Fruit fly (Drosophila melanogaster): ENCODE results near the gene CheB38a.

Gene CheB38a

DNA sequence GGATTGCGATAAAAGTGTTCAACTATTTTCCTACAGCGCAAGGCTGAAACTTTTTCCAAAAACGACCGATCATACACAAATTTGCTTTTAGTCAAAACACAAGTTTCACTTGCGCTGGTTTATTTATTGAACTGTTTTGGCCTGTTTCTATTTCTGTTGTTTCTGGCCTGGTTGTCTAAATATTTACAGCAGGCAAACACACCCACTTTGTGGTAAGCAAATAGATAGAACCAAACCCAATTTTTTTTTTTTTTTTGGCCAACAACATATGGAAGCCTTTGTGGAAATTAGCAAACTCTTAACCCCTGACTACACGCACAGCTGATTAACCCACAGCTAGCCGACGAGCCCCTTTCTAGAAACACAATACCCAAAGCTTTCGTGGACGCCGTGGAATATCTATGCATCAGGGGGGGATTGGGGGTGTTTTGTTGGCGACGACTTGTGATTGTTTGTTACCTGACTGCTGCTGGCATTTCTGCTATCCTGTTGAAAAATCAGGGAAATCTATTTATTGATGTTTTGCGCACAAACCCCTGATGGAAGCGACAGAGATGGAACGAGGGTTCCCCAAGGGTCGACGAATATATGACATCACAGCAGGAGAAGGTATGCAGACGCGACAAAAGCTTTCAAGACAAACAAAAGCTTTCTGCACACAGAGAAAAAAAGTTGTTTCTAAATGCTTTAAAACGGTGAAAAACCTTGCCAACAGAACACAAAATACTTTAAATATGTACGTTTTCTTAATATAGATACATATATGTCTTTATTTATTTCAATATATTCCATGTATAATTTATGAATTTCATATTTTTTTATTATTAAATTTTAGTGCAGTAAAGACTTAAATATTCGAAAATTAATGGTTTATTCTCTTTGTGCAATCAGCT is 10.5 kb downstream of the CheB38a start (continued):
- peak; percentile 53 for TF ChIP-seq CG17359 (tag; optimal IDR thresholded peaks at IDR 0.05)
- no peak for TF ChIP-seq CG16779 (GFP tag; IDR thresholded peaks at IDR 0.05)
- peak; percentile 41 for TF ChIP-seq CG4707 (GFP tag; optimal IDR thresholded peaks at IDR 0.05)
- TF ChIP-seq vvl (GFP tag; IDR thresholded peaks at IDR 0.05), result peak; percentile 75
- TF ChIP-seq prd (optimal IDR thresholded peaks at IDR 0.05), result no peak
- peak; percentile 54; the same call in 2 of the 3 replicates for TF ChIP-seq prd (GFP tag; IDR thresholded peaks at IDR 0.05)
- peak; percentile 16 for TF ChIP-seq Hr3 (GFP tag; optimal IDR thresholded peaks at IDR 0.05)
- TF ChIP-seq cato (GFP tag; optimal IDR thresholded peaks at IDR 0.05; ENCODE audit: borderline replicate concordance), result no peak
- peak in 1 of 3 experiments; percentile 4 for TF ChIP-seq lola (GFP tag; optimal IDR thresholded peaks at IDR 0.05)
- TF ChIP-seq chn (GFP tag; optimal IDR thresholded peaks at IDR 0.05), result no peak
- TF ChIP-seq ash1 (GFP tag; optimal IDR thresholded peaks at IDR 0.05), result no peak
- TF ChIP-seq eyg (GFP tag; optimal IDR thresholded peaks at IDR 0.05), result peak; percentile 52
- TF ChIP-seq jigr1 (GFP tag; IDR thresholded peaks at IDR 0.05), result no peak
- TF ChIP-seq CG10274 (GFP tag; optimal IDR thresholded peaks at IDR 0.05), result no peak
- TF ChIP-seq CG1603 (tag; optimal IDR thresholded peaks at IDR 0.05), result peak; percentile 11
- TF ChIP-seq dati (GFP tag; IDR thresholded peaks at IDR 0.05), result no peak
- TF ChIP-seq Sry-β (GFP tag; optimal IDR thresholded peaks at IDR 0.05), result no peak
- TF ChIP-seq CG13624 (GFP tag; optimal IDR thresholded peaks at IDR 0.05), result peak; percentile 6
- TF ChIP-seq CG8359 (GFP tag; optimal IDR thresholded peaks at IDR 0.05; ENCODE audit: borderline replicate concordance), result no peak
- TF ChIP-seq CG8478 (optimal IDR thresholded peaks at IDR 0.05), result no peak
- peak; percentile 2 for TF ChIP-seq Six4 (GFP tag; optimal IDR thresholded peaks at IDR 0.05)
- 0 out of 2 replicates have a peak, but pooled peaks have one; percentile 33 for TF ChIP-seq CG32767 (GFP tag; IDR thresholded peaks at IDR 0.05)
- TF ChIP-seq CG16863 (GFP tag; optimal IDR thresholded peaks at IDR 0.05), result no peak
- no peak for TF ChIP-seq ham (GFP tag; IDR thresholded peaks at IDR 0.05)
- peak; percentile 51 for TF ChIP-seq CG12391 (tag; optimal IDR thresholded peaks at IDR 0.05)
- TF ChIP-seq gsb-n (tag; optimal IDR thresholded peaks at IDR 0.05), result no peak
- TF ChIP-seq salm (tag; optimal IDR thresholded peaks at IDR 0.05), result peak; percentile 13
- TF ChIP-seq Med (GFP tag), result peak; percentile 88
- TF ChIP-seq Xbp1 (GFP tag; optimal IDR thresholded peaks at IDR 0.05), result peak; percentile 13
- no peak for TF ChIP-seq CG10565 (GFP tag; optimal IDR thresholded peaks at IDR 0.05)
- TF ChIP-seq ttk (GFP tag; IDR thresholded peaks at IDR 0.05), result 0 out of 2 replicates have a peak, but pooled peaks have one; percentile 12
- TF ChIP-seq CG17361 (GFP tag; IDR thresholded peaks at IDR 0.05), result peak; percentile 44; the same call in 2 of the 3 replicates
- TF ChIP-seq CG2129 (GFP tag; IDR thresholded peaks at IDR 0.05; ENCODE audit: partially characterized antibody), result no peak
- TF ChIP-seq CG6175 (GFP tag; IDR thresholded peaks at IDR 0.05), result no peak
- TF ChIP-seq CG13775 (GFP tag; optimal IDR thresholded peaks at IDR 0.05), result peak; percentile 30
- no peak for TF ChIP-seq CG3995 (GFP tag; optimal IDR thresholded peaks at IDR 0.05)
- peak; percentile 41 for TF ChIP-seq CG17328 (GFP tag; IDR thresholded peaks at IDR 0.05)
- no peak for TF ChIP-seq amos (GFP tag; IDR thresholded peaks at IDR 0.05; ENCODE audit: partially characterized antibody)
- TF ChIP-seq CG11247 (GFP tag; IDR thresholded peaks at IDR 0.05), result no peak; the same call in 1 of the 2 replicates
- no peak for TF ChIP-seq bbx (GFP tag; IDR thresholded peaks at IDR 0.05; ENCODE audit: partially characterized antibody)
- TF ChIP-seq slou (GFP tag; optimal IDR thresholded peaks at IDR 0.05), result no peak
- TF ChIP-seq Dref (GFP tag; IDR thresholded peaks at IDR 0.05), result no peak
- TF ChIP-seq Bgb (GFP tag; IDR thresholded peaks at IDR 0.05; ENCODE audit: partially characterized antibody), result no peak
- TF ChIP-seq CG18599 (GFP tag; optimal IDR thresholded peaks at IDR 0.05), result peak; percentile 82
- no peak for TF ChIP-seq CG9609 (GFP tag; optimal IDR thresholded peaks at IDR 0.05)
- TF ChIP-seq ac (GFP tag; optimal IDR thresholded peaks at IDR 0.05), result no peak
- peak; percentile 50 for TF ChIP-seq CG10979 (tag; optimal IDR thresholded peaks at IDR 0.05)
- no peak for TF ChIP-seq CG10654 (GFP tag; optimal IDR thresholded peaks at IDR 0.05)
- TF ChIP-seq al (GFP tag; IDR thresholded peaks at IDR 0.05), result no peak

Data from whole organism, embryonic.